Fruit fly (Drosophila melanogaster): Measurements from ENCODE around the gene Traf6.
A peak's percentile ranks its signal among the peaks of the same experiment; 100 is the strongest.

Gene Traf6

dm6 chrX:8143537-8143936 is 13.6 kb downstream of the Traf6 start, which contains the start of gene CG17982 (continued):
- TF ChIP-seq CG11695 (GFP tag; IDR thresholded peaks at IDR 0.05) (peak; percentile 81), zen (tag; optimal IDR thresholded peaks at IDR 0.05) (peak; percentile 65), Nf-YA (GFP tag; IDR thresholded peaks at IDR 0.05) (peak; percentile 57; the same call in 1 of the 2 replicates), CG34224 (GFP tag; IDR thresholded peaks at IDR 0.05; ENCODE audit: partially characterized antibody) (peak; percentile 52; the same call in 1 of the 3 replicates), NfI (GFP tag; optimal IDR thresholded peaks at IDR 0.05) (peak; percentile 88), CG43689 (GFP tag; IDR thresholded peaks at IDR 0.05) (peak; percentile 18; the same call in 1 of the 2 replicates), H2.0 (GFP tag; IDR thresholded peaks at IDR 0.05) (peak; percentile 79), CG4854 (GFP tag; optimal IDR thresholded peaks at IDR 0.05) (peak; percentile 64), CG14860 (GFP tag; IDR thresholded peaks at IDR 0.05; ENCODE audit: partially characterized antibody) (no peak), org-1 (GFP tag; optimal IDR thresholded peaks at IDR 0.05) (peak; percentile 68), Mad (GFP tag; optimal IDR thresholded peaks at IDR 0.05) (peak; percentile 81), mld (GFP tag; IDR thresholded peaks at IDR 0.05; ENCODE audit: partially characterized antibody) (no peak), CG32767 (GFP tag; IDR thresholded peaks at IDR 0.05) (peak; percentile 80), jigr1 (GFP tag; IDR thresholded peaks at IDR 0.05) (peak; percentile 37; the same call in 2 of the 3 replicates), bowl (GFP tag; IDR thresholded peaks at IDR 0.05) (0 out of 2 replicates have a peak, but pooled peaks have one; percentile 27), Fer1 (GFP tag; optimal IDR thresholded peaks at IDR 0.05) (peak; percentile 88), CG17912 (GFP tag; optimal IDR thresholded peaks at IDR 0.05) (peak; percentile 83), Med (GFP tag) (peak; percentile 98), Blimp-1 (GFP tag; optimal IDR thresholded peaks at IDR 0.05) (no peak), chm (GFP tag; IDR thresholded peaks at IDR 0.05) (peak; percentile 66; the same call in 1 of the 2 replicates), toy (GFP tag; IDR thresholded peaks at IDR 0.05) (0 out of 2 replicates have a peak, but pooled peaks have one; percentile 34), CHES-1-like (GFP tag; optimal IDR thresholded peaks at IDR 0.05) (peak; percentile 90), Aef1 (GFP tag; IDR thresholded peaks at IDR 0.05) (peak; percentile 66), CG10654 (GFP tag; optimal IDR thresholded peaks at IDR 0.05) (peak; percentile 73), twi (tag; optimal IDR thresholded peaks at IDR 0.05) (peak; percentile 66), vfl (GFP tag; optimal IDR thresholded peaks at IDR 0.05) (peak; percentile 80), CG32772 (GFP tag; IDR thresholded peaks at IDR 0.05) (peak; percentile 73), az2 (GFP tag; optimal IDR thresholded peaks at IDR 0.05) (peak; percentile 84), NFAT (GFP tag; IDR thresholded peaks at IDR 0.05) (peak; percentile 66), br (optimal IDR thresholded peaks at IDR 0.05) (no peak), her (GFP tag; optimal IDR thresholded peaks at IDR 0.05) (peak; percentile 88), HmgZ (tag; optimal IDR thresholded peaks at IDR 0.05) (peak; percentile 90), CG6654 (GFP tag; optimal IDR thresholded peaks at IDR 0.05) (peak; percentile 45), CG4328 (GFP tag; optimal IDR thresholded peaks at IDR 0.05) (peak; percentile 80), croc (GFP tag; conservative IDR thresholded peaks at IDR 0.05) (peak; percentile 53), CG11247 (GFP tag; IDR thresholded peaks at IDR 0.05) (peak; percentile 66), zf30C (GFP tag; optimal IDR thresholded peaks at IDR 0.05) (peak; percentile 7), BEAF-32 (GFP tag; optimal IDR thresholded peaks at IDR 0.05) (peak; percentile 32), CG7372 (GFP tag; IDR thresholded peaks at IDR 0.05) (peak; percentile 62), Hr3 (GFP tag; optimal IDR thresholded peaks at IDR 0.05) (peak; percentile 77), amos (GFP tag; IDR thresholded peaks at IDR 0.05; ENCODE audit: partially characterized antibody) (no peak; the same call in 1 of the 2 replicates), CG31388 (GFP tag; optimal IDR thresholded peaks at IDR 0.05) (no peak), Spps (tag; optimal IDR thresholded peaks at IDR 0.05) (peak; percentile 63), CG14965 (GFP tag; optimal IDR thresholded peaks at IDR 0.05; ENCODE audit: borderline replicate concordance) (no peak), Oaz (GFP tag; IDR thresholded peaks at IDR 0.05) (peak; percentile 53; the same call in 1 of the 2 replicates), cas (GFP tag; IDR thresholded peaks at IDR 0.05) (peak; percentile 58; the same call in 1 of the 2 replicates), Six4 (GFP tag; optimal IDR thresholded peaks at IDR 0.05) (peak; percentile 82), aop (GFP tag; IDR thresholded peaks at IDR 0.05) (peak; percentile 61; the same call in 1 of the 2 replicates), CG2116 (GFP tag; optimal IDR thresholded peaks at IDR 0.05) (peak; percentile 71), MTF-1 (GFP tag; optimal IDR thresholded peaks at IDR 0.05; ENCODE audit: borderline replicate concordance) (peak; percentile 63), sisA (GFP tag; IDR thresholded peaks at IDR 0.05) (peak; percentile 73)

All from whole organism, embryonic.